Fruit fly (Drosophila melanogaster) whole organism, pupa: ENCODE results near the gene CG17118.

ENCODE experiments used
- CG10348 ChIP-seq: fragments of 200-800 bp; sonication (Bioruptor generic); IDR thresholded peaks from 2 replicates; pipeline ENCODE4 v1.3.6; 2022; ENCODE audit warnings: missing biosample characterization, missing genetic modification characterization
- CG12605 ChIP-seq: fragments of 200-800 bp; sonication (Bioruptor generic); IDR thresholded peaks from 2 replicates; pipeline ENCODE4 v1.3.6; 2022; ENCODE audit warnings: missing biosample characterization, missing genetic modification characterization
- CG14655 ChIP-seq: fragments of 200-800 bp; sonication (Bioruptor generic); optimal IDR thresholded peaks from 3 replicates; lab custom pipeline; 2017; ENCODE audit warnings: mild to moderate bottlenecking, missing biosample characterization, missing genetic modification reagents, missing genetic modification characterization
- CG15710 ChIP-seq: fragments of 200-800 bp; sonication (Bioruptor generic); optimal IDR thresholded peaks from 2 replicates; lab custom pipeline; 2018; ENCODE audit warnings: missing biosample characterization, mild to moderate bottlenecking, missing genetic modification characterization, moderate library complexity
- CG17806 ChIP-seq: fragments of 200-800 bp; sonication (Bioruptor generic); optimal IDR thresholded peaks from 2 replicates; lab custom pipeline; 2018; ENCODE audit warnings: missing biosample characterization, mild to moderate bottlenecking, missing genetic modification characterization, moderate library complexity
- CG32121 ChIP-seq: fragments of 200-800 bp; sonication (Bioruptor generic); IDR thresholded peaks from 2 replicates; pipeline ENCODE4 v1.3.6; 2022; ENCODE audit warnings: missing biosample characterization, missing genetic modification characterization
- CG34367 ChIP-seq: fragments of 200-800 bp; sonication (Bioruptor generic); optimal IDR thresholded peaks from 2 replicates; lab custom pipeline; 2018; ENCODE audit warnings: missing biosample characterization, mild to moderate bottlenecking, missing genetic modification characterization
- CG4496 ChIP-seq: fragments of 200-800 bp; sonication (Bioruptor generic); IDR thresholded peaks from 3 replicates; pipeline ENCODE4 v1.3.6; 2022; ENCODE audit warnings: missing biosample characterization, missing genetic modification characterization
- CG8159 ChIP-seq: fragments of 200-800 bp; sonication (Bioruptor generic); optimal IDR thresholded peaks from 3 replicates; lab custom pipeline; 2018; ENCODE audit warnings: missing biosample characterization, mild to moderate bottlenecking, missing genetic modification characterization, moderate library complexity
- CG9948 ChIP-seq: fragments of 200-800 bp; sonication (Bioruptor generic); optimal IDR thresholded peaks from 2 replicates; lab custom pipeline; 2018; ENCODE audit warnings: missing biosample characterization, mild to moderate bottlenecking, missing genetic modification characterization, moderate library complexity
- D1 ChIP-seq: fragments of 200-800 bp; sonication (Bioruptor generic); optimal IDR thresholded peaks from 2 replicates; lab custom pipeline; 2018; ENCODE audit warnings: missing biosample characterization, mild to moderate bottlenecking, missing genetic modification characterization, moderate library complexity
- EcR ChIP-seq: fragments of 200-800 bp; sonication (Bioruptor generic); optimal IDR thresholded peaks from 3 replicates; lab custom pipeline; 2019; ENCODE audit warnings: missing biosample characterization, missing genetic modification characterization, mild to moderate bottlenecking, moderate library complexity, missing genetic modification reagents
- Ets98B ChIP-seq: fragments of 200-800 bp; sonication (Bioruptor generic); IDR thresholded peaks from 2 replicates; pipeline ENCODE4 v1.3.6; 2022; ENCODE audit warnings: missing biosample characterization, missing genetic modification characterization
- Pif1A ChIP-seq: fragments of 200-800 bp; sonication (Bioruptor generic); optimal IDR thresholded peaks from 3 replicates; lab custom pipeline; 2016; ENCODE audit warnings: missing biosample characterization, missing genetic modification characterization
- Pif1B ChIP-seq: fragments of 200-800 bp; sonication (Bioruptor generic); optimal IDR thresholded peaks from 3 replicates; lab custom pipeline; 2016; ENCODE audit warnings: missing biosample characterization, missing genetic modification characterization
- Snoo ChIP-seq: fragments of 200-800 bp; sonication (Bioruptor generic); optimal IDR thresholded peaks from 3 replicates; lab custom pipeline; 2017; ENCODE audit warnings: missing biosample characterization, mild to moderate bottlenecking, missing genetic modification characterization, inconsistent platforms
- fd96Ca ChIP-seq: fragments of 200-800 bp; sonication (Bioruptor generic); IDR thresholded peaks from 3 replicates; pipeline ENCODE4 v1.3.6; 2022; ENCODE audit warnings: missing biosample characterization, missing genetic modification characterization
- gl ChIP-seq: fragments of 200-800 bp; sonication (Bioruptor generic); optimal IDR thresholded peaks from 2 replicates; lab custom pipeline; 2018; ENCODE audit warnings: missing biosample characterization, mild to moderate bottlenecking, missing genetic modification characterization
- rn ChIP-seq: fragments of 200-800 bp; sonication (Bioruptor generic); IDR thresholded peaks from 2 replicates; pipeline ENCODE4 v1.3.6; 2022; ENCODE audit warnings: missing biosample characterization, missing genetic modification characterization

Gene CG17118

DNA sequence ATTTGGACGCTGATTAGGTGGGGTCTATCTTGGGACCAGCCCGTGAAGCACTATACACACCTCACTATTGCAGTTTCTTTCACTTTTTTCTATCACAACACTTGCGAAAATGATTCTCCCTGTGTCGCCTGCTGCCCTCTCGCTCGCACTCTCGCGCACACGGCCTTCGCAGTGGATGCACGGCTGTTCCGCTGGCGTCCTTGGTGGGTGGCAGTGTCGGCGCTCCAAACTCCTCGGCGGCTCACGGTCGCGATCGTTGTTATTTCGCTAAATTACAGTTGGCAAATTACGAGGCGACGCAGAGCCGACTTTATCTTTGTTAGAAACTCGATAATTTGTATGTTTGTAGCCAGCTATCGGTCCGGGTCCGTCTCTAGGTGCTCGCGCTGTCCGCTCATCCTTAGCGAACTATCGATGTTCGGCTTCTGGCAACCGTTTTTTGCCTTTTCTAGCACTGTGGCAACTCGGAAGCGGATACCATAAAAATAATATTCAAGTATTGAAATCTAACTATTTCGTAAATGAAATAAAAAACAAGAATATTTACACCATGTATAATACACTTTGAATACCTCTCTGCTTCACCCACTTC, 37.6 kb downstream of the CG17118 start, which contains the start of gene Ubc2:
TSS of gene Ubc2 (minus strand) at position 410 of the 592 bp plus-strand sequence.
- TF ChIP-seq gl (tag; lab: Kevin White, UChicago) (no peak), CG14655 (GFP tag; lab: Kevin White, UChicago) (no peak), CG17806 (tag; lab: Kevin White, UChicago) (no peak), CG15710 (tag; lab: Kevin White, UChicago) (no peak), CG4496 (GFP tag; lab: Robert Waterston, UW) (peak; percentile 49; the same call in 2 of the 3 replicates), CG12605 (GFP tag; lab: Robert Waterston, UW) (no peak), CG9948 (no peak), Ets98B (GFP tag; lab: Robert Waterston, UW) (no peak), D1 (tag; lab: Kevin White, UChicago) (no peak)

DNA sequence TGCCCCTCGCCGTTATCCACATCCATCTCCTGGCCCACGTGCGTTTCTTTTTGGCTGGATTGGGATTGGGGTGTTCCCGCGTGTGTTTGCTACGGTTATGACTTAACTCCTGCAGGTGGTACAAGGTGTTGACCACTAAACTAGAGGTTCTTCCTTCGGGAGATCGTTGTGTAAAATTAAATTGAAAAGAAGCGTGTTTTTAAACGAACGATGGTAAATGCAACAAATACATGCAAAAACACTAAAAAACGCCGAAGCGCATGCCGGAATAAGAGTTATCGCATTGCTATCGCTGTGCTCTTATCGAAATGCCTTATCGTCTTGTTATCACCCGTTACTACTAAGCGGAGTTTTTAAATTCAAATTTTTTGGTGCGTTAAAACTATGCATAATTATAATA, 39.7 kb downstream of the CG17118 start, which contains the start of gene CG6724:
TSS of gene CG6724 (minus strand) at position 245 of the 400 bp plus-strand sequence.
- TF ChIP-seq Pif1A (GFP tag; lab: Kevin White, UChicago) (no peak), EcR (GFP tag; lab: Kevin White, UChicago) (no peak)

DNA sequence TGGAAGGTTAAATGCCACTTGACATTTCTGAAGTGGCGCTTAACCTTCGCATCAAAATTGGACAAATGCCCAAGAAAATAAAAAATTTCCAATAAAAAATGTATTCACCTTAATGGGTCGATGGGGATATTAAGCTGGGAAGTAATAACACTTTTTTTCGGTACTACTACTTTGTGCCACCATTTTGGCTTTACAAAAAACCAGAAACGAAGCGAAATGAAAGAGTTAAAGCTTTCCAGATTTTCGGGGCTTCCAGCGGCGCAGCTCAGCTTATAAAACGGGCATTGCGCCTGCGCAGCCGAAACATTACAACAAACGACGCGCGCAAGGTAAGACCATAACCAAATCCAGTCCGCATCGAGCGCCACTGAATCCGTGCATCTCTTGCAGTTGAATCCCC, 40.5 kb downstream of the CG17118 start, which contains the start of gene CG17127:
TSS of gene CG17127 (plus strand) at position 301 of the 400 bp plus-strand sequence.
- no peak for TF ChIP-seq CG4496 (GFP tag; lab: Robert Waterston, UW)
- TF ChIP-seq CG34367 (tag; lab: Kevin White, UChicago): no peak
- no peak for TF ChIP-seq Pif1B (GFP tag; lab: Kevin White, UChicago)
- TF ChIP-seq CG14655 (GFP tag; lab: Kevin White, UChicago): no peak
- TF ChIP-seq Pif1A (GFP tag; lab: Kevin White, UChicago): no peak
- no peak for TF ChIP-seq Snoo
- no peak for TF ChIP-seq CG10348
- no peak for TF ChIP-seq CG8159 (tag; lab: Kevin White, UChicago)
- TF ChIP-seq gl (tag; lab: Kevin White, UChicago): no peak
- no peak; the same call in 1 of the 2 replicates for TF ChIP-seq Ets98B (GFP tag; lab: Robert Waterston, UW)
- no peak for TF ChIP-seq rn (GFP tag; lab: Robert Waterston, UW)
- TF ChIP-seq CG32121 (GFP tag; lab: Robert Waterston, UW): no peak
- no peak for TF ChIP-seq CG15710 (tag; lab: Kevin White, UChicago)
- no peak for TF ChIP-seq CG17806 (tag; lab: Kevin White, UChicago)
- TF ChIP-seq EcR (GFP tag; lab: Kevin White, UChicago): no peak

DNA sequence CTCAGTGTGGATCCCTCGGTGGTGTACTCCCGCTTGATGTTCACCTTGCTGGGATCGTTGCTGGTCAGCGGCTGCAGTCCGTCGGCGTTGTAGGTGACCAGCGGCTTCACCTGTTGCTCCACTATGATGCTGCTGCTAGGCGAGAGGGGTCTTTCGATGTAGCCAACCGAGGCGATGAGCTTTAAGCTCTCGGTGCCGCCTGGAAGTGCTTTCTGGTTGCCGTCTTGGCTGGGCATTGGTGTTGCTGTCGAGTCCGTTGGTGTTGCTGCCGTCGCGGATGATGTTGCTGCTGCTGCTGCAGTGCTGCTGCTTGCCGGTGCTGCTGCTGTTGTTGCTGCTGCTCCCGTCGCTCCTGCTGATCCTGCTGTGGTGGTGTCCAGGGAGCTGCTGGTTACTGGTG, 44.0 kb downstream of the CG17118 start:
- TF ChIP-seq CG12605 (GFP tag; lab: Robert Waterston, UW): peak; percentile 42; the same call in 1 of the 2 replicates
- no peak for TF ChIP-seq gl (tag; lab: Kevin White, UChicago)
- no peak for TF ChIP-seq Snoo
- TF ChIP-seq D1 (tag; lab: Kevin White, UChicago): no peak
- TF ChIP-seq rn (GFP tag; lab: Robert Waterston, UW): no peak
- no peak for TF ChIP-seq fd96Ca
- peak; percentile 33; the same call in 1 of the 3 replicates for TF ChIP-seq CG4496 (GFP tag; lab: Robert Waterston, UW)
- TF ChIP-seq Pif1B (GFP tag; lab: Kevin White, UChicago): no peak
- TF ChIP-seq, all 21 proteins: peak for 2
